Fruit fly (Drosophila melanogaster) whole organism, embryonic: ENCODE results near the gene unc79.
A peak's percentile ranks its signal among the peaks of the same experiment; 100 is the strongest.

Experiments
- CG12744 ChIP-seq: fragments of 200-800 bp; sonication (Bioruptor generic); optimal IDR thresholded peaks from 2 replicates; lab custom pipeline; 2016; ENCODE audit warnings: missing biosample characterization, missing genetic modification characterization
- CG13296 ChIP-seq: fragments of 200-800 bp; sonication (Bioruptor generic); optimal IDR thresholded peaks from 3 replicates; lab custom pipeline; 2018; ENCODE audit warnings: missing biosample characterization, mild to moderate bottlenecking, missing genetic modification characterization
- CG13894 ChIP-seq: fragments of 200-800 bp; sonication (Bioruptor generic); optimal IDR thresholded peaks from 3 replicates; lab custom pipeline; 2018; ENCODE audit warnings: missing biosample characterization, mild to moderate bottlenecking, missing genetic modification characterization, moderate library complexity
- CG14014 ChIP-seq: fragments of 200-800 bp; sonication (Bioruptor generic); IDR thresholded peaks from 2 replicates; pipeline ENCODE4 v1.3.6; 2022; ENCODE audit warnings: missing biosample characterization, missing genetic modification characterization
- CG14441 ChIP-seq: fragments of 200-800 bp; sonication (Bioruptor generic); IDR thresholded peaks from 2 replicates; pipeline ENCODE4 v1.3.6; 2022; ENCODE audit warnings: missing biosample characterization, missing genetic modification characterization
- CG14860 ChIP-seq: fragments of 200-800 bp; sonication (Bioruptor generic); IDR thresholded peaks from 3 replicates; pipeline ENCODE4 v1.3.6; 2022; ENCODE audit warnings: missing biosample characterization, missing genetic modification characterization; ENCODE audit not compliant: partially characterized antibody
- CG15269 ChIP-seq: fragments of 200-800 bp; sonication (Bioruptor generic); optimal IDR thresholded peaks from 2 replicates; lab custom pipeline; 2018; ENCODE audit warnings: missing biosample characterization, mild to moderate bottlenecking, missing genetic modification characterization, moderate library complexity
- CG2712 ChIP-seq: fragments of 200-800 bp; optimal IDR thresholded peaks from 3 replicates; lab custom pipeline; 2019; ENCODE audit warnings: missing biosample characterization, mild to moderate bottlenecking, missing genetic modification characterization, moderate library complexity
- CG31365 ChIP-seq: fragments of 200-800 bp; sonication (Bioruptor generic); optimal IDR thresholded peaks from 2 replicates; lab custom pipeline; 2018; ENCODE audit warnings: missing biosample characterization, mild to moderate bottlenecking, missing genetic modification characterization
- CG3163 ChIP-seq: fragments of 200-800 bp; sonication (Bioruptor generic); optimal IDR thresholded peaks from 3 replicates; lab custom pipeline; 2016; ENCODE audit warnings: missing biosample characterization, missing genetic modification characterization
- CG6813 ChIP-seq: fragments of 200-800 bp; sonication (Bioruptor generic); optimal IDR thresholded peaks from 2 replicates; lab custom pipeline; 2017; ENCODE audit warnings: missing biosample characterization, missing genetic modification characterization, mild to moderate bottlenecking, moderate library complexity, missing genetic modification reagents
- CG8290 ChIP-seq, 3 experiments: fragments of 200-800 bp; sonication (Bioruptor generic); optimal IDR thresholded peaks; 2 replicates each; lab custom pipeline; 2016 to 2019; ENCODE audit warnings: missing biosample characterization in 3 of 3, missing genetic modification characterization in 3 of 3, mild to moderate bottlenecking in 2 of 3, moderate library complexity in 1 of 3
- Camta ChIP-seq: fragments of 200-800 bp; sonication (Bioruptor generic); optimal IDR thresholded peaks from 2 replicates; lab custom pipeline; 2016; ENCODE audit warnings: missing biosample characterization, missing genetic modification characterization
- Eip74EF ChIP-seq, 2 experiments: fragments of 200-800 bp in 1 of 2; fragments of >200 bp in 1 of 2; sonication (Bioruptor generic) in 1 of 2; optimal IDR thresholded peaks; 2 replicates each; lab custom pipeline; 2017 to 2019; ENCODE audit warnings: missing biosample characterization in 2 of 2, missing genetic modification characterization in 2 of 2, mild to moderate bottlenecking in 1 of 2, moderate library complexity in 1 of 2
- Fer3 ChIP-seq: fragments of 200-800 bp; sonication (Bioruptor generic); optimal IDR thresholded peaks from 2 replicates; lab custom pipeline; 2018; ENCODE audit warnings: missing biosample characterization, mild to moderate bottlenecking, missing genetic modification characterization, moderate library complexity
- GATAe ChIP-seq: fragments of 200-800 bp; sonication (Bioruptor generic); conservative IDR thresholded peaks from 2 replicates; pipeline ENCODE4 v1.3.6; 2022; ENCODE audit warnings: missing biosample characterization, missing genetic modification characterization
- HHEX ChIP-seq: fragments of 200-800 bp; sonication (Bioruptor generic); optimal IDR thresholded peaks from 3 replicates; lab custom pipeline; 2017; ENCODE audit warnings: missing biosample characterization, mild to moderate bottlenecking, missing genetic modification characterization, missing genetic modification reagents
- Hand ChIP-seq: fragments of 200-800 bp; sonication (Bioruptor generic); optimal IDR thresholded peaks from 2 replicates; lab custom pipeline; 2017; ENCODE audit warnings: mild to moderate bottlenecking, missing biosample characterization, missing genetic modification reagents, missing genetic modification characterization
- HmgZ ChIP-seq: fragments of 200-800 bp; sonication (Bioruptor generic); optimal IDR thresholded peaks from 2 replicates; lab custom pipeline; 2018; ENCODE audit warnings: missing biosample characterization, mild to moderate bottlenecking, missing genetic modification characterization
- Hmr ChIP-seq: fragments of 200-800 bp; sonication (Bioruptor generic); optimal IDR thresholded peaks from 3 replicates; lab custom pipeline; 2017; ENCODE audit warnings: mild to moderate bottlenecking, missing biosample characterization, missing genetic modification reagents, missing genetic modification characterization
- Hr78 ChIP-seq, 2 experiments: fragments of 200-800 bp in 1 of 2; fragments of >200 bp in 1 of 2; sonication (Bioruptor generic) in 1 of 2; optimal IDR thresholded peaks; 2 replicates each; lab custom pipeline; 2017 to 2019; ENCODE audit warnings: missing biosample characterization in 2 of 2, missing genetic modification characterization in 2 of 2, mild to moderate bottlenecking in 1 of 2, moderate library complexity in 1 of 2
- Max ChIP-seq: fragments of 200-800 bp; sonication (Bioruptor generic); optimal IDR thresholded peaks from 2 replicates; lab custom pipeline; 2016; ENCODE audit warnings: missing biosample characterization, mild to moderate bottlenecking, missing genetic modification characterization
- Med ChIP-seq: fragments of 200-800 bp; sonication (Bioruptor generic); peaks from one replicate; lab custom pipeline; 2016; ENCODE audit warnings: missing biosample characterization, missing genetic modification characterization, mild to moderate bottlenecking, inconsistent platforms, moderate library complexity
- Mrtf ChIP-seq: fragments of 200-800 bp; sonication (Bioruptor generic); IDR thresholded peaks from 3 replicates; pipeline ENCODE4 v1.3.6; 2022; ENCODE audit warnings: missing biosample characterization, missing genetic modification characterization
- Nf-YB ChIP-seq: fragments of 200-800 bp; sonication (Bioruptor generic); optimal IDR thresholded peaks from 3 replicates; lab custom pipeline; 2019; ENCODE audit warnings: missing biosample characterization, mild to moderate bottlenecking, missing genetic modification characterization, moderate library complexity
- Optix ChIP-seq: fragments of 200-800 bp; sonication (Bioruptor generic); IDR thresholded peaks from 3 replicates; pipeline ENCODE4 v1.3.6; 2022; ENCODE audit warnings: missing biosample characterization, missing genetic modification characterization
- Ptx1 ChIP-seq: fragments of 200-800 bp; sonication (Bioruptor generic); IDR thresholded peaks from 2 replicates; pipeline ENCODE4 v1.3.6; 2022; ENCODE audit warnings: missing biosample characterization, missing genetic modification characterization
- Vsx1 ChIP-seq: fragments of 200-800 bp; sonication (Bioruptor generic); optimal IDR thresholded peaks from 2 replicates; lab custom pipeline; 2017; ENCODE audit warnings: missing biosample characterization, mild to moderate bottlenecking, missing genetic modification characterization, missing genetic modification reagents
- abd-A ChIP-seq: fragments of 200-800 bp; sonication (Bioruptor generic); optimal IDR thresholded peaks from 3 replicates; lab custom pipeline; 2019; ENCODE audit warnings: missing biosample characterization, mild to moderate bottlenecking, missing genetic modification characterization, moderate library complexity
- bigmax ChIP-seq: fragments of 200-800 bp; sonication (Bioruptor generic); optimal IDR thresholded peaks from 2 replicates; lab custom pipeline; 2018; ENCODE audit warnings: missing biosample characterization, mild to moderate bottlenecking, missing genetic modification characterization
- caup ChIP-seq: fragments of 200-800 bp; sonication (Bioruptor generic); optimal IDR thresholded peaks from 3 replicates; lab custom pipeline; 2017; ENCODE audit warnings: missing biosample characterization, mild to moderate bottlenecking, missing genetic modification characterization, moderate library complexity; ENCODE audit not compliant: severe bottlenecking
- chinmo ChIP-seq: fragments of 200-800 bp; sonication (Bioruptor generic); IDR thresholded peaks from 4 replicates; pipeline ENCODE4 v1.3.6; 2022; ENCODE audit warnings: missing biosample characterization, missing genetic modification characterization; ENCODE audit not compliant: partially characterized antibody
- chm ChIP-seq: fragments of 200-800 bp; sonication (Bioruptor generic); IDR thresholded peaks from 2 replicates; pipeline ENCODE4 v1.3.6; 2022; ENCODE audit warnings: missing biosample characterization, missing genetic modification characterization
- ci ChIP-seq: fragments of 200-800 bp; sonication (Bioruptor generic); IDR thresholded peaks from 3 replicates; pipeline ENCODE4 v1.3.6; 2022; ENCODE audit warnings: missing biosample characterization, missing genetic modification characterization
- crol ChIP-seq: fragments of 200-800 bp; sonication (Bioruptor generic); IDR thresholded peaks from 2 replicates; pipeline ENCODE4 v1.3.6; 2022; ENCODE audit warnings: missing biosample characterization, missing genetic modification characterization
- da ChIP-seq: fragments of 200-800 bp; sonication (Bioruptor generic); optimal IDR thresholded peaks from 2 replicates; lab custom pipeline; 2016; ENCODE audit warnings: missing biosample characterization, missing genetic modification characterization
- dmrt99B ChIP-seq: fragments of 200-800 bp; sonication (Bioruptor generic); optimal IDR thresholded peaks from 2 replicates; lab custom pipeline; 2018; ENCODE audit warnings: missing biosample characterization, mild to moderate bottlenecking, missing genetic modification characterization, moderate library complexity
- emc ChIP-seq: fragments of 200-800 bp; sonication (Bioruptor generic); optimal IDR thresholded peaks from 2 replicates; lab custom pipeline; 2016; ENCODE audit warnings: missing biosample characterization, missing genetic modification characterization
- exex ChIP-seq: fragments of 200-800 bp; sonication (Bioruptor generic); optimal IDR thresholded peaks from 4 replicates; lab custom pipeline; 2018; ENCODE audit warnings: missing biosample characterization, mild to moderate bottlenecking, missing genetic modification characterization, moderate library complexity
- her ChIP-seq: fragments of 200-800 bp; sonication (Bioruptor generic); optimal IDR thresholded peaks from 2 replicates; lab custom pipeline; 2016; ENCODE audit warnings: missing biosample characterization, missing genetic modification characterization
- hkb ChIP-seq, 2 experiments: fragments of 200-800 bp in 1 of 2; fragments of >200 bp in 1 of 2; sonication (Bioruptor generic) in 1 of 2; IDR thresholded peaks in 1 of 2; optimal IDR thresholded peaks in 1 of 2; 2 replicates each; pipeline versions ENCODE4 v1.3.6 to Lab custom; 2017 to 2022; ENCODE audit warnings: missing biosample characterization in 1 of 2, missing genetic modification characterization in 1 of 2
- mirr ChIP-seq: fragments of 200-800 bp; sonication (Bioruptor generic); optimal IDR thresholded peaks from 3 replicates; lab custom pipeline; 2018; ENCODE audit warnings: missing biosample characterization, mild to moderate bottlenecking, missing genetic modification characterization
- pan ChIP-seq, 4 experiments: fragments of >200 bp in 3 of 4; fragments of 200-800 bp in 1 of 4; sonication (Bioruptor generic) in 1 of 4; optimal IDR thresholded peaks in 3 of 4; IDR thresholded peaks in 1 of 4; 2 replicates each; pipeline versions ENCODE4 v1.3.6 to Lab custom; 2017 to 2022; ENCODE audit warnings: missing biosample characterization in 2 of 4, missing genetic modification characterization in 2 of 4, mixed read lengths in 1 of 4
- psq ChIP-seq: fragments of 200-800 bp; sonication (Bioruptor generic); optimal IDR thresholded peaks from 2 replicates; lab custom pipeline; 2017; ENCODE audit warnings: missing biosample characterization, missing genetic modification characterization
- rib ChIP-seq: fragments of 200-800 bp; sonication (Bioruptor generic); IDR thresholded peaks from 2 replicates; pipeline ENCODE4 v1.3.6; 2022; ENCODE audit warnings: missing biosample characterization, missing genetic modification characterization
- scrt ChIP-seq: fragments of 200-800 bp; sonication (Bioruptor generic); optimal IDR thresholded peaks from 2 replicates; lab custom pipeline; 2018; ENCODE audit warnings: missing biosample characterization, mild to moderate bottlenecking, missing genetic modification characterization, moderate library complexity
- seq ChIP-seq: fragments of 200-800 bp; sonication (Bioruptor generic); IDR thresholded peaks from 2 replicates; pipeline ENCODE4 v1.3.6; 2022; ENCODE audit warnings: missing biosample characterization, missing genetic modification characterization
- sug ChIP-seq: fragments of 200-800 bp; optimal IDR thresholded peaks from 2 replicates; lab custom pipeline; 2019; ENCODE audit warnings: missing biosample characterization, mild to moderate bottlenecking, missing genetic modification characterization, moderate library complexity
- tx ChIP-seq: fragments of 200-800 bp; sonication (Bioruptor generic); optimal IDR thresholded peaks from 2 replicates; lab custom pipeline; 2016; ENCODE audit warnings: missing biosample characterization, missing genetic modification characterization

The unc79 gene

DNA sequence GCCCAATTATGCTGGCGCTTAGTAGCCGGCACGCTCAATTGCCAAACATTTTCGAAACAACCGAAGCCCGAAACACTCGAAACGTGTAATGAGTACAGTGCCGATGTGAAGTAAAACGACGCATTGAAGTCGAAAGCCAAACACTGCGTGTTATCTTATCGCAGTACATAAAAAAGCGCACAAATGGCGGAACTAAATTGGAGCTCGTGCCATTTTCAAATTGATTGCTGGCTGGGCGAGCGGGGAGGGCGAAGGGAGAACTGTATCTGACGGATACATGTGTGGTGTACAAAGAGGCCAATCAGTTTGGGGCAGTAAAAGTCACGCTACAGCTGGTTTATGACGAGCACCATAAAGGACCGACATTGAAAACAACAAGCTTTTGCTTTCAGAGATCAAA lies 22.6 kb downstream of the unc79 start (continued):
- TF ChIP-seq CG15269 (tag; lab: Kevin White, UChicago), result peak; percentile 41
- TF ChIP-seq ci (GFP tag; lab: Robert Waterston, UW), result peak; percentile 17; the same call in 1 of the 3 replicates
- TF ChIP-seq Hand (GFP tag; lab: Kevin White, UChicago), result peak; percentile 3
- TF ChIP-seq da (GFP tag; lab: Kevin White, UChicago), result no peak
- TF ChIP-seq rib (GFP tag; lab: Robert Waterston, UW), result peak; percentile 85
- peak; percentile 16 for TF ChIP-seq CG6813
- TF ChIP-seq HHEX (GFP tag; lab: Kevin White, UChicago), result peak; percentile 36
- TF ChIP-seq CG8290 (GFP tag; optimal IDR thresholded peaks at IDR 0.05; lab: Kevin White, UChicago), result no peak
- TF ChIP-seq CG8290 (tag; optimal IDR thresholded peaks at IDR 0.05; lab: Kevin White, UChicago), result peak in 1 of 2 experiments; percentile 56
- TF ChIP-seq CG14441 (GFP tag; lab: Robert Waterston, UW), result 0 out of 2 replicates have a peak, but pooled peaks have one; percentile 29
- no peak for TF ChIP-seq hkb (optimal IDR thresholded peaks at IDR 0.05; lab: Kevin White, UChicago)
- 0 out of 2 replicates have a peak, but pooled peaks have one; percentile 9 for TF ChIP-seq hkb (GFP tag; IDR thresholded peaks at IDR 0.05; lab: Robert Waterston, UW)
- TF ChIP-seq mirr (GFP tag; lab: Kevin White, UChicago), result peak; percentile 98
- TF ChIP-seq chinmo, result peak; percentile 91; the same call in 3 of the 4 replicates
- TF ChIP-seq sug (tag; lab: Kevin White, UChicago), result peak; percentile 92
- peak; percentile 30 for TF ChIP-seq CG31365
- TF ChIP-seq Ptx1 (GFP tag; lab: Robert Waterston, UW), result no peak
- TF ChIP-seq Eip74EF (GFP tag; optimal IDR thresholded peaks at IDR 0.05; lab: Kevin White, UChicago), result peak in 1 of 2 experiments; percentile 59
- peak; percentile 51 for TF ChIP-seq abd-A
- peak; percentile 93 for TF ChIP-seq exex (tag; lab: Kevin White, UChicago)
- peak; percentile 56 for TF ChIP-seq HmgZ (tag; lab: Kevin White, UChicago)
- TF ChIP-seq Fer3 (tag; lab: Kevin White, UChicago), result peak; percentile 0
- TF ChIP-seq CG13894, result peak; percentile 61
- no peak for TF ChIP-seq psq
- no peak for TF ChIP-seq Max (GFP tag; lab: Kevin White, UChicago)
- peak; percentile 34; the same call in 1 of the 2 replicates for TF ChIP-seq CG14014 (GFP tag; lab: Robert Waterston, UW)
- peak; percentile 97 for TF ChIP-seq GATAe
- TF ChIP-seq caup (GFP tag; lab: Kevin White, UChicago), result peak; percentile 66
- TF ChIP-seq emc (GFP tag; lab: Kevin White, UChicago), result no peak
- TF ChIP-seq her (GFP tag; lab: Kevin White, UChicago), result no peak
- TF ChIP-seq tx, result no peak
- TF ChIP-seq dmrt99B, result no peak
- TF ChIP-seq Hmr (GFP tag; lab: Kevin White, UChicago), result peak; percentile 25
- peak; percentile 6; the same call in 1 of the 2 replicates for TF ChIP-seq seq (GFP tag; lab: Robert Waterston, UW)
- peak; percentile 26 for TF ChIP-seq Nf-YB (GFP tag; lab: Kevin White, UChicago)
- peak; percentile 38 for TF ChIP-seq Vsx1 (GFP tag; lab: Kevin White, UChicago)
- peak; percentile 91 for TF ChIP-seq crol (GFP tag; lab: Robert Waterston, UW)
- TF ChIP-seq CG13296, result peak; percentile 53
- TF ChIP-seq, all 482 proteins: peak for 64

DNA sequence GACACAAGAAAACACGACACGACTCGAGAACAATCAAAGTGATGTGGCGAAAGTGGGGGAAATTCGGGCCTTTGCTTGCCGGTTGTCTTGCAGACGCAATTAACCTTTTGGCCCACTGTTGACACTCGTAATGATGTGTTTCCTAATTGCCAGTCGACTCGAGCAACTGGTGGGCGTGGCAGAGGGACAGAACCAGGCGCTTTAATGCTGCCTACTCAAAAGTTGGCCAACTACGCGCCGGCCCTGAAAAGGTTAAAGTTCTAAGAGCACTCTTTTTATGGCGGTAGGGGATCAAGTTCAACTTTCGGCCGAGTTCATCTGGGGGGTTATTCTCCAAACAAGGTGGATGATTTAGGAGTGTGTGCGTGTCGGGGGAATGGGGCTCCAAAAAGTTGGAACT lies 24.6 kb downstream of the unc79 start:
- no peak for TF ChIP-seq bigmax (GFP tag; lab: Kevin White, UChicago)
- no peak for TF ChIP-seq Mrtf
- TF ChIP-seq scrt (GFP tag; lab: Kevin White, UChicago), result peak; percentile 59
- TF ChIP-seq Med (GFP tag; lab: Kevin White, UChicago), result peak; percentile 1
- no peak for TF ChIP-seq pan (optimal IDR thresholded peaks at IDR 0.05; lab: Kevin White, UChicago)
- peak in 1 of 2 experiments; percentile 12 for TF ChIP-seq pan (GFP tag; optimal IDR thresholded peaks at IDR 0.05 in 1 of 2, IDR thresholded peaks at IDR 0.05 in 1 of 2)
- TF ChIP-seq CG2712 (tag; lab: Kevin White, UChicago), result no peak
- TF ChIP-seq CG3163 (GFP tag; lab: Kevin White, UChicago), result no peak
- peak in 1 of 2 experiments; percentile 53 for TF ChIP-seq Hr78 (GFP tag; optimal IDR thresholded peaks at IDR 0.05; lab: Kevin White, UChicago)
- no peak for TF ChIP-seq CG14860 (GFP tag; lab: Robert Waterston, UW)
- no peak for TF ChIP-seq chm (GFP tag; lab: Robert Waterston, UW)
- no peak for TF ChIP-seq Camta
- TF ChIP-seq CG12744 (GFP tag; lab: Kevin White, UChicago), result no peak
- no peak for TF ChIP-seq CG14441 (GFP tag; lab: Robert Waterston, UW)
- TF ChIP-seq Optix, result no peak
